Worm (Caenorhabditis elegans): ENCODE measurements around the gene ani-2.

Gene ani-2

ce11 chrII:6328672-6329071 lies 36.5 kb downstream of the ani-2 start:
- TF ChIP-seq jun-1 (tag; optimal IDR thresholded peaks at IDR 0.05): peak; percentile 81
- peak; percentile 96 for TF ChIP-seq pqm-1 (tag; optimal IDR thresholded peaks at IDR 0.05)
- TF ChIP-seq nfya-1 (tag; optimal IDR thresholded peaks at IDR 0.05; ENCODE audit: insufficient read depth): peak; percentile 8
- peak; percentile 99 for TF ChIP-seq elt-2 (tag; optimal IDR thresholded peaks at IDR 0.05)
- TF ChIP-seq aly-2 (tag; optimal IDR thresholded peaks at IDR 0.05): no peak
- TF ChIP-seq pha-4 (tag; optimal IDR thresholded peaks at IDR 0.05): peak; percentile 61

- no peak for TF ChIP-seq mml-1 (tag; optimal IDR thresholded peaks at IDR 0.05)
- no peak for TF ChIP-seq hmg-11 (tag; optimal IDR thresholded peaks at IDR 0.05)
- no peak for TF ChIP-seq nhr-11 (tag; optimal IDR thresholded peaks at IDR 0.05)
- no peak for TF ChIP-seq lsy-12 (tag; optimal IDR thresholded peaks at IDR 0.05)
- TF ChIP-seq elt-2 (tag; optimal IDR thresholded peaks at IDR 0.05): peak; percentile 99
- peak; percentile 4 for TF ChIP-seq nfya-1 (tag; optimal IDR thresholded peaks at IDR 0.05; ENCODE audit: insufficient read depth)
- no peak for TF ChIP-seq unc-62 (GFP tag; optimal IDR thresholded peaks at IDR 0.05)
- TF ChIP-seq ceh-16 (tag; optimal IDR thresholded peaks at IDR 0.05): no peak
- TF ChIP-seq unc-39 (tag; optimal IDR thresholded peaks at IDR 0.05): no peak
- peak; percentile 70 for TF ChIP-seq jun-1 (tag; optimal IDR thresholded peaks at IDR 0.05)
- TF ChIP-seq skn-1 (tag; optimal IDR thresholded peaks at IDR 0.05): peak; percentile 39
- TF ChIP-seq egl-27 (tag; optimal IDR thresholded peaks at IDR 0.05): no peak
- TF ChIP-seq pqm-1 (tag; optimal IDR thresholded peaks at IDR 0.05): peak; percentile 98
- no peak for TF ChIP-seq nhr-25 (tag; optimal IDR thresholded peaks at IDR 0.05)
- peak; percentile 41 for TF ChIP-seq pha-4 (tag; optimal IDR thresholded peaks at IDR 0.05)
- TF ChIP-seq nhr-43 (tag; optimal IDR thresholded peaks at IDR 0.05; ENCODE audit: poor library complexity, severe bottlenecking): no peak
Observed at ce11 chrII:6327317-6327716, 37.9 kb downstream of the ani-2 start.

DNA sequence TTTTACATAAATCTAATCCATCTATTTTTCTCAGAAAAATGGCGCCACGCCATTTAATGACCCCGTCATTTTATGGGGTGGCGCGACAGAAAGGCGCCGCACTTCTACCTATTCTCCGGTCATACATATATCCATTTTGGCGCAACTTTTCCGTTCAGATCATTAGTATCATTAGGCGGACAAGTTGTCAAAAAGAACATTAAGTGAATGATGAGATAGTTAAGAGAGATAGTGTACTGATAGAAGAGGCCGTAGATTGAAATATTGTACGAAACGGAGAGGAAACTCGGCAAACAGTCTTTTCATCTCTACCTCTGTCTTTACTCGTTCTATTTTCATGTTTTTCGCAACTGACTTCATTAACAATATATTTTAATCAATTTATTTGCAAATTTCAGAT lies 41.1 kb downstream of the ani-2 start, which contains the start of gene sma-6:
Gene sma-6, plus strand, starts transcription at position 399 of the 400 bp plus-strand sequence.
- no peak for TF ChIP-seq nhr-28 (tag; optimal IDR thresholded peaks at IDR 0.05)
- TF ChIP-seq nhr-23 (tag; optimal IDR thresholded peaks at IDR 0.05): peak; percentile 18
- TF ChIP-seq lin-39 (tag; optimal IDR thresholded peaks at IDR 0.05): no peak
- TF ChIP-seq elt-2 (tag; optimal IDR thresholded peaks at IDR 0.05): peak; percentile 30
- no peak for TF ChIP-seq egl-27 (tag; optimal IDR thresholded peaks at IDR 0.05)

- no peak for TF ChIP-seq sea-2 (GFP tag; optimal IDR thresholded peaks at IDR 0.05)
- TF ChIP-seq ceh-82 (tag; optimal IDR thresholded peaks at IDR 0.05): no peak
- TF ChIP-seq nhr-76 (tag; optimal IDR thresholded peaks at IDR 0.05): no peak
- no peak for TF ChIP-seq pha-4 (tag; optimal IDR thresholded peaks at IDR 0.05)
- no peak for TF ChIP-seq fos-1 (tag; optimal IDR thresholded peaks at IDR 0.05)
- no peak for TF ChIP-seq pqm-1 (tag; optimal IDR thresholded peaks at IDR 0.05)
- TF ChIP-seq nhr-77 (tag; optimal IDR thresholded peaks at IDR 0.05): no peak
- TF ChIP-seq jun-1 (tag; optimal IDR thresholded peaks at IDR 0.05): no peak
- TF ChIP-seq unc-62 (GFP tag; optimal IDR thresholded peaks at IDR 0.05): no peak
- TF ChIP-seq mdl-1 (tag; optimal IDR thresholded peaks at IDR 0.05): no peak
- no peak for TF ChIP-seq nfya-1 (tag; optimal IDR thresholded peaks at IDR 0.05; ENCODE audit: insufficient read depth)
- no peak for TF ChIP-seq mml-1 (tag; optimal IDR thresholded peaks at IDR 0.05)
- no peak for TF ChIP-seq nhr-11 (tag; optimal IDR thresholded peaks at IDR 0.05)
- TF ChIP-seq zag-1 (tag; optimal IDR thresholded peaks at IDR 0.05): no peak
- no peak for TF ChIP-seq aly-2 (tag; optimal IDR thresholded peaks at IDR 0.05)
- TF ChIP-seq ZK546.5 (tag; optimal IDR thresholded peaks at IDR 0.05): no peak
- TF ChIP-seq ztf-4 (tag; optimal IDR thresholded peaks at IDR 0.05): no peak
- no peak for TF ChIP-seq egl-5 (tag; optimal IDR thresholded peaks at IDR 0.05)
Observed at ce11 chrII:6322979-6323378, 42.2 kb downstream of the ani-2 start, which contains the start of gene C32D5.4. Gene C32D5.4 (minus strand): TSS chrII:6323079.

ce11 chrII:6322081-6322480 lies 43.1 kb downstream of the ani-2 start:
- TF ChIP-seq nhr-237 (tag; optimal IDR thresholded peaks at IDR 0.05) (no peak), ceh-9 (tag; optimal IDR thresholded peaks at IDR 0.05) (no peak), nhr-43 (tag; optimal IDR thresholded peaks at IDR 0.05; ENCODE audit: poor library complexity, severe bottlenecking) (no peak), fkh-10 (GFP tag; optimal IDR thresholded peaks at IDR 0.05) (no peak), unc-39 (tag; optimal IDR thresholded peaks at IDR 0.05) (no peak), sea-2 (GFP tag; optimal IDR thresholded peaks at IDR 0.05) (no peak), ztf-11 (tag; optimal IDR thresholded peaks at IDR 0.05) (no peak), nhr-25 (tag; optimal IDR thresholded peaks at IDR 0.05) (no peak), elt-3 (tag; optimal IDR thresholded peaks at IDR 0.05) (no peak), pha-4 (tag; optimal IDR thresholded peaks at IDR 0.05) (no peak), nhr-77 (tag; optimal IDR thresholded peaks at IDR 0.05) (no peak)

All from whole organism, L3 larva.